Worm (Caenorhabditis elegans): ENCODE measurements around the gene F52H2.1.

Gene F52H2.1

DNA sequence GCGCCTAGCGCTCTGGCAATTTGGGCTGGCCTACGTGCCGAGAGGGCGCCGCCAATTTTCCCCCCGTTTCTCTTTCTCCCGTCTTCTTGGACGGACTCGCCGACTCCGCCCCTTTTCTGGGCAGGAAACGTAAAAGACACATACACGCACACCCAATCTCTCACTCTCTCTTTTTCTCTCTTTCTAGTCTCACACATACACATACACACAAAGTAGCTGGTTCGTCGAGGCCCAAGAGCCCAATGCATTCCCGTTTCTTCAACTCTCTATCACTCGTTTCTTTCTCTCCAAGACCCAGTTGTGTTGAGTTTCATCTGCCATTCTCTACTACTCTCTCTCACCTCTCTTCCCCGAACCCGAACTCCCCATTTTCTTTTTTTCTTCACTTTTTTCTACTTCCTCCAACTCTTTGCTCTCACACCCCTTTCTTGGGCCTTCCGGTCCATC is 26.0 kb downstream of the F52H2.1 start (continued):
- TF ChIP-seq ZK546.5 (tag; optimal IDR thresholded peaks at IDR 0.05) (no peak), nhr-48 (tag; optimal IDR thresholded peaks at IDR 0.05) (no peak), nhr-6 (tag; optimal IDR thresholded peaks at IDR 0.05) (no peak), nhr-102 (tag; optimal IDR thresholded peaks at IDR 0.05) (no peak), madf-9 (GFP tag; conservative IDR thresholded peaks at IDR 0.05) (no peak), daf-16 (GFP tag; optimal IDR thresholded peaks at IDR 0.05) (peak in 1 of 2 experiments; percentile 33), daf-16 (tag; optimal IDR thresholded peaks at IDR 0.05) (no peak), F26F4.8 (GFP tag; conservative IDR thresholded peaks at IDR 0.05) (no peak), rbr-2 (tag; optimal IDR thresholded peaks at IDR 0.05) (peak; percentile 85), dpl-1 (GFP tag; optimal IDR thresholded peaks at IDR 0.05) (peak; percentile 24), ZK337.2 (GFP tag; IDR thresholded peaks at IDR 0.05) (no peak), ceh-32 (tag; optimal IDR thresholded peaks at IDR 0.05; ENCODE audit: poor library complexity) (peak; percentile 71), nhr-25 (tag; optimal IDR thresholded peaks at IDR 0.05; ENCODE audit: borderline replicate concordance, insufficient read depth) (no peak), ama-1 (optimal IDR thresholded peaks at IDR 0.05) (no peak), duxl-1 (tag; optimal IDR thresholded peaks at IDR 0.05; ENCODE audit: poor library complexity) (no peak), unc-130 (GFP tag; optimal IDR thresholded peaks at IDR 0.05) (no peak), set-16 (GFP tag; IDR thresholded peaks at IDR 0.05) (peak; percentile 77), D1046.2 (GFP tag; IDR thresholded peaks at IDR 0.05) (no peak), arid-1 (GFP tag; conservative IDR thresholded peaks at IDR 0.05) (no peak), zip-11 (GFP tag; IDR thresholded peaks at IDR 0.05) (no peak), ceh-82 (tag; optimal IDR thresholded peaks at IDR 0.05) (no peak), skn-1 (tag; optimal IDR thresholded peaks at IDR 0.05) (no peak), nhr-77 (tag; optimal IDR thresholded peaks at IDR 0.05) (peak; percentile 7), dmd-9 (GFP tag; IDR thresholded peaks at IDR 0.05) (no peak), mdl-1 (tag; optimal IDR thresholded peaks at IDR 0.05) (no peak), ztf-11 (tag; optimal IDR thresholded peaks at IDR 0.05) (no peak), nhr-111 (GFP tag; optimal IDR thresholded peaks at IDR 0.05) (no peak), snpc-4 (tag; optimal IDR thresholded peaks at IDR 0.05) (no peak), mep-1 (tag; optimal IDR thresholded peaks at IDR 0.05) (peak; percentile 81), php-3 (GFP tag; IDR thresholded peaks at IDR 0.05) (no peak), ceh-62 (tag; optimal IDR thresholded peaks at IDR 0.05) (no peak), zfp-2 (tag; optimal IDR thresholded peaks at IDR 0.05) (peak; percentile 13), aly-2 (tag; optimal IDR thresholded peaks at IDR 0.05) (no peak), fkh-10 (GFP tag; optimal IDR thresholded peaks at IDR 0.05) (peak; percentile 38), Y48G9A.11 (GFP tag; IDR thresholded peaks at IDR 0.05) (no peak), nhr-76 (tag; optimal IDR thresholded peaks at IDR 0.05) (no peak), zag-1 (tag; optimal IDR thresholded peaks at IDR 0.05) (no peak), ceh-44 (GFP tag; IDR thresholded peaks at IDR 0.05) (no peak), ceh-20 (GFP tag; IDR thresholded peaks at IDR 0.05) (peak; percentile 69), F10B5.3 (tag; optimal IDR thresholded peaks at IDR 0.05) (no peak), hlh-11 (tag; optimal IDR thresholded peaks at IDR 0.05) (peak; percentile 69), aha-1 (tag) (peak; percentile 99), pha-4 (GFP tag; IDR thresholded peaks at IDR 0.05) (no peak), pha-4 (tag; optimal IDR thresholded peaks at IDR 0.05) (no peak), dmd-6 (GFP tag; IDR thresholded peaks at IDR 0.05) (peak; percentile 32; the same call in 1 of the 2 replicates), daf-19 (GFP tag; conservative IDR thresholded peaks at IDR 0.05) (no peak), attf-4 (tag; optimal IDR thresholded peaks at IDR 0.05) (no peak), lin-15B (tag; optimal IDR thresholded peaks at IDR 0.05) (no peak), nhr-10 (tag; optimal IDR thresholded peaks at IDR 0.05) (no peak), nhr-42 (GFP tag; IDR thresholded peaks at IDR 0.05) (peak; percentile 40; the same call in 1 of the 2 replicates), ces-1 (GFP tag; optimal IDR thresholded peaks at IDR 0.05) (no peak), nhr-237 (tag; optimal IDR thresholded peaks at IDR 0.05) (no peak), mxl-3 (GFP tag; optimal IDR thresholded peaks at IDR 0.05) (peak; percentile 43), lim-7 (GFP tag; IDR thresholded peaks at IDR 0.05) (no peak)
